Worm (Caenorhabditis elegans): ENCODE data around the gene K08D10.14.

Gene K08D10.14

ce11 chrIV:4121055-4121454 is 33.7 kb upstream of the K08D10.14 start (continued):
- TF ChIP-seq madf-9 (GFP tag; conservative IDR thresholded peaks at IDR 0.05) (no peak), mdl-1 (tag; optimal IDR thresholded peaks at IDR 0.05) (no peak), ceh-32 (tag; optimal IDR thresholded peaks at IDR 0.05; ENCODE audit: poor library complexity) (no peak), hlh-30 (tag; optimal IDR thresholded peaks at IDR 0.05; ENCODE audit: insufficient read depth) (no peak), ctbp-1 (GFP tag; IDR thresholded peaks at IDR 0.05) (no peak), ceh-62 (tag; optimal IDR thresholded peaks at IDR 0.05) (no peak)

- peak; percentile 59 for TF ChIP-seq dmd-6 (GFP tag; IDR thresholded peaks at IDR 0.05)
- TF ChIP-seq unc-62 (GFP tag; optimal IDR thresholded peaks at IDR 0.05 in 1 of 2) = peak in 1 of 2 experiments; percentile 8
- TF ChIP-seq unc-62 (tag; optimal IDR thresholded peaks at IDR 0.05) = no peak
- no peak for TF ChIP-seq tra-1 (GFP tag; IDR thresholded peaks at IDR 0.05)
- no peak for TF ChIP-seq F44E2.7 (GFP tag; IDR thresholded peaks at IDR 0.05)
- TF ChIP-seq daf-16 (GFP tag; optimal IDR thresholded peaks at IDR 0.05) = no peak
- peak; percentile 42 for TF ChIP-seq daf-16 (tag; optimal IDR thresholded peaks at IDR 0.05)
Measured at ce11 chrIV:4123083-4123482, 31.7 kb upstream of the K08D10.14 start, which contains the start of gene mul-1. mul-1 (minus strand) TSS chrIV:4123166.

- peak; percentile 30; the same call in 1 of the 2 replicates for TF ChIP-seq dmd-6 (GFP tag; IDR thresholded peaks at IDR 0.05)
Measured at ce11 chrIV:4125657-4126056, 29.1 kb upstream of the K08D10.14 start, which contains the start of gene F49F1.7. F49F1.7 (minus strand) TSS chrIV:4125757.

ce11 chrIV:4135744-4136143 is 19.0 kb upstream of the K08D10.14 start, which contains the start of gene F49F1.17:
F49F1.17 (minus strand) TSS chrIV:4135844.
- no peak for TF ChIP-seq zip-2 (tag; optimal IDR thresholded peaks at IDR 0.05)
- no peak for TF ChIP-seq F44E2.7 (GFP tag; IDR thresholded peaks at IDR 0.05)
- no peak for TF ChIP-seq F49E8.2 (tag; optimal IDR thresholded peaks at IDR 0.05; ENCODE audit: borderline replicate concordance)
- no peak for TF ChIP-seq ceh-28 (tag; optimal IDR thresholded peaks at IDR 0.05)
- no peak for TF ChIP-seq daf-19 (GFP tag; conservative IDR thresholded peaks at IDR 0.05)
- TF ChIP-seq daf-8 (GFP tag; IDR thresholded peaks at IDR 0.05) = no peak
- TF ChIP-seq mxl-2 (GFP tag; conservative IDR thresholded peaks at IDR 0.05) = no peak
- no peak for TF ChIP-seq zfp-2 (tag; optimal IDR thresholded peaks at IDR 0.05)
- TF ChIP-seq skn-1 (tag; optimal IDR thresholded peaks at IDR 0.05) = no peak
- no peak for TF ChIP-seq nhr-77 (tag; optimal IDR thresholded peaks at IDR 0.05)
- no peak for TF ChIP-seq ces-1 (GFP tag; optimal IDR thresholded peaks at IDR 0.05)
- TF ChIP-seq fkh-10 (GFP tag; optimal IDR thresholded peaks at IDR 0.05) = no peak
- no peak for TF ChIP-seq zip-11 (GFP tag; IDR thresholded peaks at IDR 0.05)
- no peak for TF ChIP-seq dmd-9 (GFP tag; IDR thresholded peaks at IDR 0.05)
- no peak for TF ChIP-seq hif-1 (tag; optimal IDR thresholded peaks at IDR 0.05)
- no peak for TF ChIP-seq mes-2 (tag; optimal IDR thresholded peaks at IDR 0.05; ENCODE audit: poor library complexity, severe bottlenecking)
- no peak for TF ChIP-seq mdt-29 (GFP tag; IDR thresholded peaks at IDR 0.05)
- no peak for TF ChIP-seq ZK337.2 (GFP tag; IDR thresholded peaks at IDR 0.05)
- TF ChIP-seq snpc-4 (tag; optimal IDR thresholded peaks at IDR 0.05) = no peak

- TF ChIP-seq F44E2.7 (GFP tag; IDR thresholded peaks at IDR 0.05) (no peak), ztf-7 (tag; optimal IDR thresholded peaks at IDR 0.05) (no peak), nhr-48 (tag; optimal IDR thresholded peaks at IDR 0.05) (no peak), lin-13 (GFP tag; optimal IDR thresholded peaks at IDR 0.05) (no peak), ceh-28 (tag; optimal IDR thresholded peaks at IDR 0.05) (no peak), ZK546.5 (tag; optimal IDR thresholded peaks at IDR 0.05) (no peak), dve-1 (tag; optimal IDR thresholded peaks at IDR 0.05; ENCODE audit: insufficient read depth) (no peak), ceh-82 (tag; optimal IDR thresholded peaks at IDR 0.05) (no peak), lin-15B (tag; optimal IDR thresholded peaks at IDR 0.05) (no peak), dmd-6 (GFP tag; IDR thresholded peaks at IDR 0.05) (no peak), ama-1 (optimal IDR thresholded peaks at IDR 0.05) (no peak), ztf-11 (tag; optimal IDR thresholded peaks at IDR 0.05) (no peak), D1046.2 (GFP tag; IDR thresholded peaks at IDR 0.05) (no peak), mep-1 (tag; optimal IDR thresholded peaks at IDR 0.05) (no peak), unc-62 (GFP tag; optimal IDR thresholded peaks at IDR 0.05 in 1 of 2) (no peak), unc-62 (tag; optimal IDR thresholded peaks at IDR 0.05) (no peak), nhr-11 (tag; optimal IDR thresholded peaks at IDR 0.05) (no peak)
Measured at ce11 chrIV:4137472-4137871, 17.3 kb upstream of the K08D10.14 start, which contains the start of gene F49F1.9. F49F1.9 (minus strand) TSS chrIV:4137572.

Data from whole organism, L4 larva.